Fruit fly (Drosophila melanogaster) whole organism, prepupa: ENCODE results near the gene up.
A peak's percentile ranks its signal among the peaks of the same experiment; 100 is the strongest.

Source experiments
- CG10631 ChIP-seq: fragments of 200-800 bp; sonication (Bioruptor generic); optimal IDR thresholded peaks from 2 replicates; lab custom pipeline; 2016; ENCODE audit warnings: missing biosample characterization, missing genetic modification characterization
- CG11294 ChIP-seq: fragments of 200-800 bp; sonication (Bioruptor generic); IDR thresholded peaks from 2 replicates; pipeline ENCODE4 v1.3.6; 2022; ENCODE audit warnings: missing biosample characterization, missing genetic modification characterization
- CG15336 ChIP-seq: fragments of 200-800 bp; sonication (Bioruptor generic); IDR thresholded peaks from 2 replicates; pipeline ENCODE4 v1.3.6; 2022; ENCODE audit warnings: missing biosample characterization, missing genetic modification characterization
- CG6792 ChIP-seq: fragments of 200-800 bp; sonication (Bioruptor generic); optimal IDR thresholded peaks from 3 replicates; lab custom pipeline; 2016; ENCODE audit warnings: missing biosample characterization, missing genetic modification characterization
- CG6808 ChIP-seq: fragments of 200-800 bp; sonication (Bioruptor generic); optimal IDR thresholded peaks from 3 replicates; lab custom pipeline; 2017; ENCODE audit warnings: missing biosample characterization, missing genetic modification characterization, mild to moderate bottlenecking, moderate library complexity, missing genetic modification reagents
- CG6854 ChIP-seq: fragments of 200-800 bp; sonication (Bioruptor generic); optimal IDR thresholded peaks from 2 replicates; lab custom pipeline; 2017; ENCODE audit warnings: missing biosample characterization, mild to moderate bottlenecking, missing genetic modification characterization
- CG8632 ChIP-seq: fragments of 200-800 bp; sonication (Bioruptor generic); optimal IDR thresholded peaks from 3 replicates; lab custom pipeline; 2016; ENCODE audit warnings: missing biosample characterization, missing genetic modification characterization
- CG9139 ChIP-seq: fragments of 200-800 bp; sonication (Bioruptor generic); optimal IDR thresholded peaks from 3 replicates; lab custom pipeline; 2017; ENCODE audit warnings: missing biosample characterization, mild to moderate bottlenecking, missing genetic modification characterization
- Eip93F ChIP-seq: fragments of 200-800 bp; sonication (Bioruptor generic); optimal IDR thresholded peaks from 2 replicates; lab custom pipeline; 2016; ENCODE audit warnings: missing biosample characterization, mild to moderate bottlenecking, missing genetic modification characterization
- Ets96B ChIP-seq: fragments of 200-800 bp; optimal IDR thresholded peaks from 2 replicates; lab custom pipeline; 2019; ENCODE audit warnings: missing biosample characterization, mild to moderate bottlenecking, missing genetic modification characterization, moderate library complexity
- Gug ChIP-seq: fragments of 200-800 bp; sonication (Bioruptor generic); IDR thresholded peaks from 2 replicates; pipeline ENCODE4 v1.3.6; 2022; ENCODE audit warnings: missing biosample characterization, missing genetic modification characterization
- Hr38 ChIP-seq: sonication (Bioruptor generic); optimal IDR thresholded peaks from 2 replicates; lab custom pipeline; 2016; ENCODE audit warnings: missing biosample characterization, missing genetic modification characterization
- Hr39 ChIP-seq: fragments of 200-800 bp; sonication (Bioruptor generic); optimal IDR thresholded peaks from 2 replicates; lab custom pipeline; 2016; ENCODE audit warnings: missing biosample characterization, missing genetic modification characterization
- Smox ChIP-seq: fragments of 200-800 bp; sonication (Bioruptor generic); optimal IDR thresholded peaks from 3 replicates; lab custom pipeline; 2016; ENCODE audit warnings: missing biosample characterization, missing genetic modification characterization
- Sox102F ChIP-seq: fragments of 200-800 bp; sonication (Bioruptor generic); optimal IDR thresholded peaks from 2 replicates; lab custom pipeline; 2016; ENCODE audit warnings: missing biosample characterization, mild to moderate bottlenecking, missing genetic modification characterization
- Sox14 ChIP-seq: fragments of 200-800 bp; sonication (Bioruptor generic); optimal IDR thresholded peaks from 3 replicates; lab custom pipeline; 2016; ENCODE audit warnings: missing biosample characterization, missing genetic modification characterization
- Sox15 ChIP-seq: fragments of 200-800 bp; sonication (Bioruptor generic); optimal IDR thresholded peaks from 3 replicates; lab custom pipeline; 2016; ENCODE audit warnings: missing biosample characterization, missing genetic modification characterization
- achi ChIP-seq: fragments of 200-800 bp; sonication (Bioruptor generic); optimal IDR thresholded peaks from 3 replicates; lab custom pipeline; 2016; ENCODE audit warnings: missing biosample characterization, missing genetic modification characterization
- acj6 ChIP-seq: fragments of 200-800 bp; sonication (Bioruptor generic); optimal IDR thresholded peaks from 3 replicates; lab custom pipeline; 2016; ENCODE audit warnings: missing biosample characterization, missing genetic modification characterization
- dac ChIP-seq: fragments of 200-800 bp; sonication (Bioruptor generic); optimal IDR thresholded peaks from 2 replicates; lab custom pipeline; 2017; ENCODE audit warnings: missing biosample characterization, mild to moderate bottlenecking, missing genetic modification characterization
- esn ChIP-seq: fragments of 200-800 bp; sonication (Bioruptor generic); optimal IDR thresholded peaks from 2 replicates; lab custom pipeline; 2016; ENCODE audit warnings: missing biosample characterization, mild to moderate bottlenecking, missing genetic modification characterization, moderate library complexity
- fd59A ChIP-seq: fragments of 200-800 bp; sonication (Bioruptor generic); optimal IDR thresholded peaks from 2 replicates; lab custom pipeline; 2017; ENCODE audit warnings: missing biosample characterization, mild to moderate bottlenecking, missing genetic modification characterization, missing genetic modification reagents
- pdm3 ChIP-seq: fragments of 200-800 bp; sonication (Bioruptor generic); optimal IDR thresholded peaks from 3 replicates; lab custom pipeline; 2016; ENCODE audit warnings: missing biosample characterization, missing genetic modification characterization
- spab ChIP-seq: fragments of 200-800 bp; sonication (Bioruptor generic); optimal IDR thresholded peaks from 2 replicates; lab custom pipeline; 2017; ENCODE audit warnings: missing biosample characterization, mild to moderate bottlenecking, missing genetic modification characterization, missing genetic modification reagents
- ss ChIP-seq, 2 experiments: fragments of 200-800 bp; sonication (Bioruptor generic); optimal IDR thresholded peaks; 2 replicates in 1 of 2; 3 replicates in 1 of 2; lab custom pipeline; 2017 to 2018; ENCODE audit warnings: mild to moderate bottlenecking in 2 of 2, missing biosample characterization in 2 of 2, missing genetic modification characterization in 2 of 2, moderate library complexity in 1 of 2
- svp ChIP-seq: fragments of 200-800 bp; sonication (Bioruptor generic); peaks from one replicate; lab custom pipeline; 2016; ENCODE audit warnings: missing biosample characterization, missing genetic modification characterization
- vri ChIP-seq: fragments of 200-800 bp; sonication (Bioruptor generic); optimal IDR thresholded peaks from 3 replicates; lab custom pipeline; 2016; ENCODE audit warnings: missing biosample characterization, mild to moderate bottlenecking, missing genetic modification characterization

The up gene

DNA sequence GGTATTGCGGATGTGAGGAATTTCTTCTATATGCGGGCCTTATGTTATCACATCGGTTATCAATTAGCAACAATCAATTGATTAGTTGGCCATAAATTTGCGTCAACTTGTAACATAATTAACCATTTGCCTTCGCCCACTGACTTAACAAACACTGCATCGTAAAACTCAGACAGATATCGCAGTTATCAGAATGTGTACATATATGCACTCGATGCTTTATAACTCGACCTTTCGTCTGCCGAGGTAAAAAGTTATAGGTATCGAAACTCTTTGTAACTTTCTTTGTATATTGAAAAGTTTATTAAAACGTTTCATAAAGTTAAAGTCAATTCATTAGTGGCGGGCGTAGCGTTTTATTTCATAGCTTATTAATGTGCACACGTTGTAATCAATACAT is 39.3 kb downstream of the up start:
- TF ChIP-seq CG15336 (no peak), CG11294 (GFP tag; lab: Robert Waterston, UW) (no peak), spab (GFP tag; lab: Kevin White, UChicago) (no peak), vri (peak; percentile 14), CG10631 (GFP tag; lab: Kevin White, UChicago) (no peak), CG6792 (GFP tag; lab: Kevin White, UChicago) (no peak), acj6 (no peak), CG6854 (GFP tag; lab: Kevin White, UChicago) (no peak)

DNA sequence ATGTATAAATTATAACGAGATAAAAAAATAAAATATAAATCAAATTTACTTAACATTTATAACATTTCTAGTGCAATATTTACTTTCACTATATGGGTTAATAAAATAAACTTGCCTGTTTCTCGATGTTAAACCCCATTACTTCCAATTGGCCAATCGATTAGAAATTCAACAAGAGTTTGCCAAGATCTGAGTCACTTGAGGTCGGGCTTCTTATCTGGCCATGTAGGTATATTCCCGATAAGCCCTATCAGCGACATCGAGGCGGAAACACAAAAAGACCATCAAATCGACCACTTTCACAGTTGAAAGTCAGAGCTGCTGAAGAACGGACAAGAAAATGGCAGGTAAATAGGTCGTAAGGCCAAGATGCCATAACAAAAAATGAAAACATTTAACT is 41.0 kb downstream of the up start, which contains the start of gene CG32633:
Gene CG32633 (plus strand): TSS at position 301 of the 400 bp plus-strand sequence.
- no peak for TF ChIP-seq Hr38 (GFP tag; lab: Kevin White, UChicago)
- no peak for TF ChIP-seq CG6808 (GFP tag; lab: Kevin White, UChicago)
- TF ChIP-seq Sox15 (GFP tag; lab: Kevin White, UChicago), result no peak
- TF ChIP-seq acj6, result no peak
- TF ChIP-seq vri, result peak; percentile 15

DNA sequence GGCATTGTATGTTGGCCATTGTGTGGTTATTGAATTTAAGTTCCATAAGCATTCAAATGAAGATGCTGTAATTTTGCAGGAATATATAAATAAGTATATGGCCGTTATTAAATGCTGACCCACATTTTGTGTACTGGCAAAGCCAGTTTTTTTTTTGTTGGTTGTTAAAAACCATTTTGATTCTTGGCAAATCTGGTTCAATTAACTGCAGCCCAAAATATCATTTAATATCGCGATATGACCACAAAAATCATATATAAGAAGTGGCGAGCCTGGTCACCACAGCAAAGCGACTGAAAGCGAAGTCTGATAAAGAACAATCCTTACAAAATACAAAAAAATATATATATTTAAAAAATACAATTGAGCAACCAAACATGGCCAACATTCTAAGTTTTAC is 46.2 kb downstream of the up start, which contains the start of gene CG32631:
Gene CG32631 (plus strand): TSS at position 301 of the 400 bp plus-strand sequence.
- TF ChIP-seq ss (GFP tag; optimal IDR thresholded peaks at IDR 0.05; lab: Kevin White, UChicago) (no peak), esn (GFP tag; lab: Kevin White, UChicago) (no peak), CG8632 (GFP tag; lab: Kevin White, UChicago) (no peak), pdm3 (GFP tag; lab: Kevin White, UChicago) (no peak)

DNA sequence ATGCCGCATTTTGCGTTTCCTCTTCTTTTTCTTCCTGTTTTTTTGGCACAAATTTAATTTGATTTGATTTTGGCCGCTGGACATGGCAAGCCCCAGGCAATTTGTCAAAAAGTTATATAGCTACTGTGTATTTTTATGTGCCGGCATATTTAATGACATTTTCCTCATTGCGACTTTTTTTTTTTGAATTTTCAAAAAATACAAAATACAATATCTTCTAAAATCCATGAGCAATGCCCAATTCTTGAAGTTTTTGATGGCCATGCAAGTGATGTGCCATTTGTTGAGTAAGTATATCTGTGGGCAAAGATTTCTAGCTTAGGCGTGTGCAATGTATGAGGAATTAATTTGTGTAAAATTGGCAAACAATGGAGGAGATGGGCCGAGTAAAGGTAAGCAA is 46.7 kb downstream of the up start, which contains the start of gene CG11816:
Gene CG11816 (minus strand): TSS at position 101 of the 400 bp plus-strand sequence.
- TF ChIP-seq CG9139 (no peak), Hr38 (GFP tag; lab: Kevin White, UChicago) (no peak), CG11294 (GFP tag; lab: Robert Waterston, UW) (no peak), Sox102F (GFP tag; lab: Kevin White, UChicago) (no peak), spab (GFP tag; lab: Kevin White, UChicago) (no peak), CG6808 (GFP tag; lab: Kevin White, UChicago) (no peak), CG10631 (GFP tag; lab: Kevin White, UChicago) (no peak), Smox (GFP tag; lab: Kevin White, UChicago) (no peak), dac (GFP tag; lab: Kevin White, UChicago) (no peak), fd59A (GFP tag; lab: Kevin White, UChicago) (no peak), pdm3 (GFP tag; lab: Kevin White, UChicago) (no peak), Sox14 (no peak), Eip93F (GFP tag; lab: Kevin White, UChicago) (no peak), achi (no peak), svp (GFP tag; lab: Kevin White, UChicago) (no peak), Gug (GFP tag; lab: Robert Waterston, UW) (no peak), Ets96B (tag; lab: Kevin White, UChicago) (no peak), CG8632 (GFP tag; lab: Kevin White, UChicago) (no peak), Hr39 (GFP tag; lab: Kevin White, UChicago) (no peak), vri (no peak)
